Worm (Caenorhabditis elegans): ENCODE measurements around the gene lite-1.

Gene lite-1

DNA sequence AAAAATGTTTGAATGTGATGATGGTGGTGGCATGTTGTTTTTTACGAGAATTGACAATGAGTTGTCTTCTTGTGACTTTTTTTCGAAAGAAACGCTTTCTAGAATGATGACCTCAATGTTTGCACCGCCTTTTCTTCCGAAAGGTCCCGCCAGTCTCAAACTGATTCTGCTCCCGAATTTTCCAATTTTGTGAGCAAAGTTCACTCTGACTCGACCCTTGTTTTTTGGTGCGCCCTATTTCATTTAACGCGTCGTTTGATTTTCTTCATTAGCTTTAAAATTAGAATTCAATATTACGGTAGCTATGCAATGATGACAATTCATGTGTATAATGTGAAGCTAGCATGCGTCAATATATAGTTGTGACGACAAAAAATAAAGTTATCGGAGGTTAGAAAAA is at the start of gene lite-1:
TSS of gene lite-1 (minus strand) at position 101 of the 400 bp plus-strand sequence.
- no peak for TF ChIP-seq him-1 (tag; optimal IDR thresholded peaks at IDR 0.05)
- no peak for TF ChIP-seq W03F9.2 (tag; optimal IDR thresholded peaks at IDR 0.05)
- no peak for TF ChIP-seq dao-5 (tag; optimal IDR thresholded peaks at IDR 0.05)

DNA sequence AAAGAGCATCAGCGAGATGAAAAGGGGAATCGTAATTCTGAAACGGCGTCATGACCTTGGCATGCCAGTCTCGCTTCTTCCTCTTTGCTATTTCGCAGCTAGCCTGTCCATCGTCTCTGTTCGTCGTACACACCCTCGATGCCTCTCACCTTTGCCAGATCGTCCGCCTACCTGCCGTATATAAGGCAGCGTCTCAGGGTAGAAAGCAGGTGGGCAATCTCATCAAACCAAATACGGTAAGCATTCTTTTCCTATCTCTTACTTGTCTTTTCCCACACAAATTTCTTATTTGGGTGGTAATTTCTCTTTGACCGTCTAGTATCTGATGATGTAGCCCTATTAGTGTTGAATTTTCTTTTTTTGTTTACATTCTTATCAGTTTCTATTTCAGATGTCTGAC is 49.1 kb upstream of the lite-1 start, which contains the start of gene col-166:
TSS of gene col-166 (plus strand) at position 392 of the 400 bp plus-strand sequence.
- TF ChIP-seq W03F9.2 (tag; optimal IDR thresholded peaks at IDR 0.05) (no peak), dao-5 (tag; optimal IDR thresholded peaks at IDR 0.05) (no peak), him-1 (tag; optimal IDR thresholded peaks at IDR 0.05) (no peak)

DNA sequence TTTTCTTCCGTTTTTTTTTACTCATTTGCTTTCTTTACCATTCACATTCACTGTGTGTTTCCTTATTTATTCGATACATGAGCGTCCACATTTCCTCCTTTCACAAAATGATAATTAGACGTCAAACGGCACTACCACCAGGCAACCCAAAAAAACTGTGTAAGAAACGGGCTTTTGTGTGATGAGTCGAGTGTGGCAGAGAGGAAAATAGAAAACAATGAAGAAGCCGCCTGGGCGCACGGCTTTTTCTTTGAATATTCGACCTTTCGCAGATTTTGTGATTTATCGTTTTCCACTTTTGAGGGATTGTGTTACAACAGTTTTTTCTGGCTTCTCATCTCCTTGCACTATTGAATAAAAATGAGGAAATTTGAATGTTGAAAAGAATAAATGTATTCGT is 47.7 kb upstream of the lite-1 start:
- TF ChIP-seq him-1 (tag; optimal IDR thresholded peaks at IDR 0.05) (no peak), dao-5 (tag; optimal IDR thresholded peaks at IDR 0.05) (no peak), W03F9.2 (tag; optimal IDR thresholded peaks at IDR 0.05) (no peak)

ce11 chrX:6277252-6277651 is 46.7 kb upstream of the lite-1 start:
- no peak for TF ChIP-seq him-1 (tag; optimal IDR thresholded peaks at IDR 0.05)
- TF ChIP-seq dao-5 (tag; optimal IDR thresholded peaks at IDR 0.05), result no peak
- no peak for TF ChIP-seq W03F9.2 (tag; optimal IDR thresholded peaks at IDR 0.05)

ce11 chrX:6276701-6277100 is 46.1 kb upstream of the lite-1 start:
- TF ChIP-seq dao-5 (tag; optimal IDR thresholded peaks at IDR 0.05) (no peak), him-1 (tag; optimal IDR thresholded peaks at IDR 0.05) (no peak), W03F9.2 (tag; optimal IDR thresholded peaks at IDR 0.05) (no peak)

ce11 chrX:6275343-6275742 is 44.8 kb upstream of the lite-1 start:
- TF ChIP-seq dao-5 (tag; optimal IDR thresholded peaks at IDR 0.05) (no peak), him-1 (tag; optimal IDR thresholded peaks at IDR 0.05) (no peak), W03F9.2 (tag; optimal IDR thresholded peaks at IDR 0.05) (no peak)

ce11 chrX:6274270-6274669 is 43.7 kb upstream of the lite-1 start:
- TF ChIP-seq dao-5 (tag; optimal IDR thresholded peaks at IDR 0.05) (no peak), W03F9.2 (tag; optimal IDR thresholded peaks at IDR 0.05) (no peak), him-1 (tag; optimal IDR thresholded peaks at IDR 0.05) (no peak)

DNA sequence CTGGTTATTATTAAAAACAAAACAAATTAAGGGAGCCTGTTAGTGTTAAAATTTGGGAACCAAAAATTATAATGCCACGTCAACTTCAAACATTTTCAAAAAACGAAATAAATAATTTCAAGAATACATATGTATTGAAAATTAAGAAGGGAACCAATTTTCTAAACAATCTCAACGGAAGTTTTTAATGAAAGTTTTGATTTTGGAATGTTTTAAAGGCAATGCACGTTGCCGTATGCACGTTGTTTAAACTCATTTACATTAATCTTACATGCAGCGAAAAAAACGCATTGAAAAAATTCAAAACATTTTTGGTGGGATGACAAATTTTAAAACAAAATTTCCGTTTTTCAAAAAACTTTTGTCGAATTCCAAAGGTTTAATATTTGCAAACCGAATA is 43.2 kb upstream of the lite-1 start:
- no peak for TF ChIP-seq him-1 (tag; optimal IDR thresholded peaks at IDR 0.05)
- no peak for TF ChIP-seq W03F9.2 (tag; optimal IDR thresholded peaks at IDR 0.05)
- TF ChIP-seq dao-5 (tag; optimal IDR thresholded peaks at IDR 0.05), result no peak

- TF ChIP-seq him-1 (tag; optimal IDR thresholded peaks at IDR 0.05) (no peak), dao-5 (tag; optimal IDR thresholded peaks at IDR 0.05) (no peak), W03F9.2 (tag; optimal IDR thresholded peaks at IDR 0.05) (no peak)
These were observed 41.1 kb upstream of the lite-1 start, which contains the start of gene lro-1 for ce11 chrX:6271718-6272117. Gene lro-1 (plus strand): TSS chrX:6272089.

DNA sequence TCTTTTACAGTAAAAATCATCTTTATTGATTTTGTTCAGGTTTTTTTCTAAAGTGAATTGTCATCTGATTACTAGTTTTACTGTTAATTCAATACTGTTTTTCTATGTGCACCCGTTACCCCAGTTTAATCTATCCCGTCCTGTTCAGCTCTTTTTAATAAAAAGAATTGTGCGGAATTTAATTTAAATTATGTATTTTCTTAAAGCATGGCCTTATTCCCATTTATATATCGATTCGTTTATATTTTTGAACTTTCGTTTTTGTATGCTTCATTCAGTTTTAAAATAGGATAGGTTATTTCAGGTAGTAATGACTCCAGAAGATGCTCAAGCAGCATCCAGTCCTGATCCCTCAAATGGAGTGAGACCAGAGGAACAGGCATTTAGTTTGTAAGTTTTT is 36.2 kb upstream of the lite-1 start, which contains the start of gene W05H9.2:
TSS of gene W05H9.2 (plus strand) at position 301 of the 400 bp plus-strand sequence.
- TF ChIP-seq W03F9.2 (tag; optimal IDR thresholded peaks at IDR 0.05) (no peak), him-1 (tag; optimal IDR thresholded peaks at IDR 0.05) (no peak), dao-5 (tag; optimal IDR thresholded peaks at IDR 0.05) (no peak)

- TF ChIP-seq him-1 (tag; optimal IDR thresholded peaks at IDR 0.05), result no peak
- no peak for TF ChIP-seq dao-5 (tag; optimal IDR thresholded peaks at IDR 0.05)
These were observed 32.7 kb upstream of the lite-1 start, which contains the start of gene W05H9.4 for ce11 chrX:6263194-6263698. Gene W05H9.4 (plus strand): TSS chrX:6263648.

ce11 chrX:6259081-6259480 is 28.5 kb upstream of the lite-1 start:
- no peak for TF ChIP-seq W03F9.2 (tag; optimal IDR thresholded peaks at IDR 0.05)
- TF ChIP-seq him-1 (tag; optimal IDR thresholded peaks at IDR 0.05), result no peak
- no peak for TF ChIP-seq dao-5 (tag; optimal IDR thresholded peaks at IDR 0.05)

DNA sequence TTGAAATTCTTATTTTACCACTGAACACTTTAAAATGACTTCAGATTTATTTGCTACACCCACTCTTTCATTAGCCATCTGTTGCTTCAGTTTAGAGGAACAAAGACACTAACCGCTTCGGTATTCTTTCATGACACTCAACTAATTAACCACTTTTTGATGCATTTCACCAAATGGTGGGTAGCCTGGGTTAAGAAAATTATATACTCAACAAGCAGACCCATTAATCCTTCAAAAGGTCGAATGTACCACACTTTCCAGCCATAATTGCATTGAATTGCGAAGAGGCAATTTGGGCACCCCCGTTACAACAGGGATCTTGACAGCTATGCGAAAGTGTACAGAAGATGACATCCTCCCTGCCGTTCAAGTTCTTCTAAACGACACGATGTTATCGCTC is 27.8 kb upstream of the lite-1 start:
- no peak for TF ChIP-seq dao-5 (tag; optimal IDR thresholded peaks at IDR 0.05)
- no peak for TF ChIP-seq W03F9.2 (tag; optimal IDR thresholded peaks at IDR 0.05)
- TF ChIP-seq him-1 (tag; optimal IDR thresholded peaks at IDR 0.05), result no peak

DNA sequence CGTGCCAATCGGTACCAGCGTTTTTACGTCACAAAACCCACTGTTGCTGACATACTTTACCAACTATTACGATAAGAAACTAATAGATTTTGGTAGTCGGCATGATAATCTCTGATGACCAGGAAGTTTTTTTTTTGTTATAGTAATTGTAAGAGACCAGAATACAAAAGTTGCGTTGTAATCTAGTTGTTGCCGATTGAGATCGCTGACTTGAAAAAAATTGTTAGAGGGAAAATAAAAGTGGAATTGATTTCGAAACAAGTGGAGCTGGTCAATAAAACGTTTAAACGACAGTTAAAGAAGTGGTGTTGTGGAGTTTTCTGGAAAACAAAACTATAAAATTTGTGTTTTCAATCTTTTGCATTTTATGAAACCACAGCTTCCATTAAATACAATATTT is 26.4 kb upstream of the lite-1 start:
- TF ChIP-seq dao-5 (tag; optimal IDR thresholded peaks at IDR 0.05) (no peak), W03F9.2 (tag; optimal IDR thresholded peaks at IDR 0.05) (no peak), him-1 (tag; optimal IDR thresholded peaks at IDR 0.05) (no peak)

- no peak for TF ChIP-seq W03F9.2 (tag; optimal IDR thresholded peaks at IDR 0.05)
- no peak for TF ChIP-seq dao-5 (tag; optimal IDR thresholded peaks at IDR 0.05)
- TF ChIP-seq him-1 (tag; optimal IDR thresholded peaks at IDR 0.05), result no peak
These were observed 25.9 kb upstream of the lite-1 start for ce11 chrX:6256430-6256829.

Measured in whole organism, L4/young adult.